Worm (Caenorhabditis elegans): ENCODE data around the gene C30F2.5.

C30F2.5 gene

DNA sequence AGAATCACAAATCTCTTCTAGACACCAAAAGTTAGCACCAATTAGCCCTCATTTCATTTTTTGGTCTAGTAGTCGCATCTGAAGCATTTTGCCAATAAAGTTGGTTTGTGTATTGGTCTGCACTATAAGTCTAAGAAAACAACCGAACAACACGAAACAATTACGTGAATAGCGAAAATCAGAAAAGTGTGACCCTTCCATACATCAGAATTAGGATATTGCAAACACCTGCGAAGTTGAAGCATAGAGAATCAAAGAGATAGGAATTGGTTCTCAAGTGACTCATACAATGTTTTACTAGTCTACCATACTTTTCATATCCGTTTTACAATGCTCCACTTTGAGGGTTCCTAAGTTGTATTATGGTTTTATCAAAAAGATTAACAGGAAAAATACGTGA is 22.7 kb downstream of the C30F2.5 start:
- TF ChIP-seq nhr-25 (tag; optimal IDR thresholded peaks at IDR 0.05) (no peak), ama-1 (optimal IDR thresholded peaks at IDR 0.05) (no peak), ztf-1 (GFP tag; conservative IDR thresholded peaks at IDR 0.05) (no peak), lin-13 (GFP tag; optimal IDR thresholded peaks at IDR 0.05) (no peak), nhr-77 (tag; optimal IDR thresholded peaks at IDR 0.05) (no peak), alr-1 (tag; optimal IDR thresholded peaks at IDR 0.05) (no peak), elt-1 (tag; optimal IDR thresholded peaks at IDR 0.05) (no peak), nhr-6 (tag; optimal IDR thresholded peaks at IDR 0.05) (no peak), mdl-1 (tag; optimal IDR thresholded peaks at IDR 0.05) (no peak), zag-1 (tag; optimal IDR thresholded peaks at IDR 0.05) (no peak), nhr-237 (tag; optimal IDR thresholded peaks at IDR 0.05) (no peak), ZK546.5 (tag; optimal IDR thresholded peaks at IDR 0.05) (no peak), aly-2 (tag; optimal IDR thresholded peaks at IDR 0.05) (no peak), unc-39 (tag; optimal IDR thresholded peaks at IDR 0.05) (no peak), F13H6.1 (tag; optimal IDR thresholded peaks at IDR 0.05) (no peak), peb-1 (tag; optimal IDR thresholded peaks at IDR 0.05) (no peak), blmp-1 (tag; optimal IDR thresholded peaks at IDR 0.05; ENCODE audit: insufficient read depth) (no peak), lin-11 (tag; optimal IDR thresholded peaks at IDR 0.05) (no peak)

- TF ChIP-seq aly-2 (tag; optimal IDR thresholded peaks at IDR 0.05) = no peak
- no peak for TF ChIP-seq blmp-1 (tag; optimal IDR thresholded peaks at IDR 0.05; ENCODE audit: insufficient read depth)
- TF ChIP-seq ama-1 (optimal IDR thresholded peaks at IDR 0.05) = no peak
- TF ChIP-seq unc-55 (GFP tag; optimal IDR thresholded peaks at IDR 0.05) = no peak
- TF ChIP-seq ZK546.5 (tag; optimal IDR thresholded peaks at IDR 0.05) = no peak
Observed at ce11 chrX:16117618-16118017, 23.1 kb downstream of the C30F2.5 start.

DNA sequence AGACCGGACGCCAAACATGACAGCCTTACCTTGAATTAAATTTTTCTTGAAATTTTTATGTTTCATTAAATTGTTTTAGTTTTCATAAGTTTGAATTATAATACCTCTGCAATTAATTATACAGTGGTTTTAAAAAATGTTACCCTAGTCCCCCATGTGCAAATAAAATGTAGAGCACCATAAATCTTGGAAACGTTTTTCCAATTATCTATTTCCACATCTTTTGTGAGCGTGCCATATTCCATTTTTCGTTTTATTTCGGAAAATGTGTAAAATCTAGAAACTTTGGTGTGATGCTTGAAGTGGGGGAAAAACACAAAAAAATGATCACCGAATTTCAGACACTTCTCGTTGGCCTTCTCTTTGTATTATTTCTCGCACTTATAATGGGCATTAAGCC is 28.2 kb downstream of the C30F2.5 start:
- no peak for TF ChIP-seq ceh-82 (tag; optimal IDR thresholded peaks at IDR 0.05)
- no peak for TF ChIP-seq egl-27 (tag; optimal IDR thresholded peaks at IDR 0.05)
- no peak for TF ChIP-seq lin-13 (GFP tag; optimal IDR thresholded peaks at IDR 0.05)
- no peak for TF ChIP-seq aly-2 (tag; optimal IDR thresholded peaks at IDR 0.05)
- no peak for TF ChIP-seq sma-3 (GFP tag; optimal IDR thresholded peaks at IDR 0.05)

DNA sequence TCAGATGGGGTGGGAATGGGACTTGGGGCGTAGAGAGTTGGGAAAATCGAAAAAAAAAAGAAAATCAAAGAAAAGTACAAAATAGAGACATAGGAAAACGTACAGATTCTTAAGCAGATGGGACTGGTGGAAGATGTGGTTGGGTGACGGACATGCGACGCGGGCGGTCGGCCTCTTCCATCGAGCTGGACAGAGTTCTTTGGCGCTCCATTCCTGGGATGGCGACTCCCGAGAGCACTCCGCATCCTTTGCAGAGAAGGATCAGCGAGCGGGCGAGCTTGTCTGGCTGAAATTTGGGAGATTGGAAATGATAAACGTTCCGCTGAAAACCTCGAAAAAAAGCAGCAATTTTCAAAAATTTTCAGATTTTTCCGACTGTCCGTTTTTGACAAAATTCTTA is 29.8 kb downstream of the C30F2.5 start:
- TF ChIP-seq gmeb-1 (tag; optimal IDR thresholded peaks at IDR 0.05) (no peak), Y55F3AM.14 (GFP tag; optimal IDR thresholded peaks at IDR 0.05) (no peak), sma-9 (GFP tag; optimal IDR thresholded peaks at IDR 0.05) (no peak), sma-9 (tag; optimal IDR thresholded peaks at IDR 0.05) (no peak)

- TF ChIP-seq lin-13 (GFP tag; optimal IDR thresholded peaks at IDR 0.05) (no peak), nhr-11 (tag; optimal IDR thresholded peaks at IDR 0.05) (no peak), nhr-25 (tag; optimal IDR thresholded peaks at IDR 0.05) (no peak), unc-39 (tag; optimal IDR thresholded peaks at IDR 0.05) (no peak), skn-1 (tag; optimal IDR thresholded peaks at IDR 0.05) (no peak), sma-9 (GFP tag; optimal IDR thresholded peaks at IDR 0.05) (no peak), sma-9 (tag; optimal IDR thresholded peaks at IDR 0.05) (no peak), dmd-4 (tag; optimal IDR thresholded peaks at IDR 0.05) (no peak), F13H6.1 (tag; optimal IDR thresholded peaks at IDR 0.05) (no peak), unc-62 (GFP tag; optimal IDR thresholded peaks at IDR 0.05) (no peak), mab-5 (tag; optimal IDR thresholded peaks at IDR 0.05) (no peak)
Observed at ce11 chrX:16124794-16125193, 30.3 kb downstream of the C30F2.5 start.

DNA sequence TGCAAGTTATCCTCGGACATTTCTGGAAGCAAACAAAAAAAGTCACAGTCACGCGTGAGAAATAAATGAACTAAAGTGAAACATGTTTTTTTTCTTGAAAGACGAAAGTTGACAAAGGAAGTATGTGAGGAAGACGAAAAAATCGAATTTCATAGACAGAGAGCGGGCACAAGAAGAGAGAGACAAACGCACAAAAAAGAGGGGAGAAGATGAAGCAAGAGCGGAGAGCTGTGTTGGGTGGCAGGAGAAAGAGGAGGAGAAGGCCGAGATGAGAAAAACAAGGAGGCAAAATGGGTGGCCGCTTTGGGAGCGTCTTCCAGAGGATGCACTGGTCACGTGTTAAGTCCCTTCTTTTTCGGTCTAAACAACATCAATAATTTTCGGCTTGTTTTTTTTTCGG is 34.3 kb downstream of the C30F2.5 start, which contains the start of gene ZK1073.1:
ZK1073.1 (minus strand) TSS at position 72 of the 400 bp plus-strand sequence.
- TF ChIP-seq aly-2 (tag; optimal IDR thresholded peaks at IDR 0.05) = no peak
- TF ChIP-seq mdl-1 (tag; optimal IDR thresholded peaks at IDR 0.05) = peak; percentile 25 to 78
- TF ChIP-seq F13H6.1 (tag; optimal IDR thresholded peaks at IDR 0.05) = peak; percentile 64
- peak; percentile 9 for TF ChIP-seq crh-2 (tag; optimal IDR thresholded peaks at IDR 0.05)
- no peak for TF ChIP-seq dmd-4 (tag; optimal IDR thresholded peaks at IDR 0.05)
- peak; percentile 86 for TF ChIP-seq nhr-129 (tag; optimal IDR thresholded peaks at IDR 0.05)
- no peak for TF ChIP-seq gmeb-1 (tag; optimal IDR thresholded peaks at IDR 0.05)
- TF ChIP-seq ztf-4 (tag; optimal IDR thresholded peaks at IDR 0.05) = no peak
- TF ChIP-seq sma-9 (GFP tag; optimal IDR thresholded peaks at IDR 0.05) = peak; percentile 41
- no peak for TF ChIP-seq sma-9 (tag; optimal IDR thresholded peaks at IDR 0.05)
- no peak for TF ChIP-seq lin-13 (GFP tag; optimal IDR thresholded peaks at IDR 0.05)
- no peak for TF ChIP-seq alr-1 (tag; optimal IDR thresholded peaks at IDR 0.05)
- no peak for TF ChIP-seq nhr-77 (tag; optimal IDR thresholded peaks at IDR 0.05)
- TF ChIP-seq nhr-23 (tag; optimal IDR thresholded peaks at IDR 0.05) = no peak
- TF ChIP-seq snpc-4 (tag; optimal IDR thresholded peaks at IDR 0.05) = peak; percentile 26
- TF ChIP-seq nhr-10 (tag; optimal IDR thresholded peaks at IDR 0.05) = no peak
- no peak for TF ChIP-seq nhr-25 (tag; optimal IDR thresholded peaks at IDR 0.05)
- TF ChIP-seq unc-39 (tag; optimal IDR thresholded peaks at IDR 0.05) = no peak
- peak; percentile 65 for TF ChIP-seq C34F6.9 (tag; optimal IDR thresholded peaks at IDR 0.05)
- no peak for TF ChIP-seq sem-4 (tag; optimal IDR thresholded peaks at IDR 0.05)
- no peak for TF ChIP-seq R02D3.7 (tag; optimal IDR thresholded peaks at IDR 0.05)
- TF ChIP-seq nhr-21 (tag; optimal IDR thresholded peaks at IDR 0.05) = no peak
- TF ChIP-seq ztf-1 (GFP tag; conservative IDR thresholded peaks at IDR 0.05) = no peak
- TF ChIP-seq ceh-82 (tag; optimal IDR thresholded peaks at IDR 0.05) = no peak
- no peak for TF ChIP-seq nhr-6 (tag; optimal IDR thresholded peaks at IDR 0.05)
- no peak for TF ChIP-seq sma-3 (GFP tag; optimal IDR thresholded peaks at IDR 0.05)
- TF ChIP-seq zag-1 (tag; optimal IDR thresholded peaks at IDR 0.05) = peak; percentile 75
- TF ChIP-seq elt-1 (tag; optimal IDR thresholded peaks at IDR 0.05) = no peak
- TF ChIP-seq lin-39 (tag; optimal IDR thresholded peaks at IDR 0.05) = no peak
- TF ChIP-seq nhr-237 (tag; optimal IDR thresholded peaks at IDR 0.05) = no peak
